Fruit fly (Drosophila melanogaster): Measurements from ENCODE around the gene wat.

The wat gene

dm6 chr3R:29033909-29034629, 13.9 kb upstream of the wat start, which contains the start of the genes beta4GalNAcTB and Cpsf100 (continued):
- TF ChIP-seq kah (GFP tag; optimal IDR thresholded peaks at IDR 0.05) (peak; percentile 6), pan (optimal IDR thresholded peaks at IDR 0.05) (no peak), pan (GFP tag; optimal IDR thresholded peaks at IDR 0.05 in 1 of 2, IDR thresholded peaks at IDR 0.05 in 1 of 2) (peak in 1 of 2 experiments; percentile 48), CG43689 (GFP tag; IDR thresholded peaks at IDR 0.05) (no peak), Hr51 (GFP tag; optimal IDR thresholded peaks at IDR 0.05) (peak; percentile 42 to 57), mam (GFP tag; optimal IDR thresholded peaks at IDR 0.05) (peak; percentile 64), Vsx1 (GFP tag; optimal IDR thresholded peaks at IDR 0.05) (no peak), Awh (GFP tag; IDR thresholded peaks at IDR 0.05) (no peak), jigr1 (GFP tag; IDR thresholded peaks at IDR 0.05) (peak; percentile 18; the same call in 1 of the 3 replicates), CG11504 (tag; optimal IDR thresholded peaks at IDR 0.05) (peak; percentile 72), zfh1 (GFP tag; IDR thresholded peaks at IDR 0.05) (peak; percentile 67; the same call in 2 of the 3 replicates), gce (GFP tag; IDR thresholded peaks at IDR 0.05) (no peak), CG2889 (GFP tag; IDR thresholded peaks at IDR 0.05) (peak; percentile 21; the same call in 1 of the 3 replicates), CG4854 (GFP tag; optimal IDR thresholded peaks at IDR 0.05) (no peak), CG6272 (GFP tag; IDR thresholded peaks at IDR 0.05) (peak; percentile 70), gcm (GFP tag; optimal IDR thresholded peaks at IDR 0.05) (no peak), Six4 (GFP tag; optimal IDR thresholded peaks at IDR 0.05) (peak; percentile 49), Trl (optimal IDR thresholded peaks at IDR 0.05) (no peak), Trl (GFP tag; optimal IDR thresholded peaks at IDR 0.05) (peak; percentile 48), CG6175 (GFP tag; IDR thresholded peaks at IDR 0.05) (0 out of 3 replicates have a peak, but pooled peaks have one; percentile 25), abd-A (tag; optimal IDR thresholded peaks at IDR 0.05) (no peak), CG8478 (optimal IDR thresholded peaks at IDR 0.05) (no peak), vfl (GFP tag; optimal IDR thresholded peaks at IDR 0.05) (peak; percentile 21), pum (GFP tag; optimal IDR thresholded peaks at IDR 0.05) (peak; percentile 65), Dll (GFP tag; IDR thresholded peaks at IDR 0.05; ENCODE audit: partially characterized antibody) (no peak), CG17385 (GFP tag; optimal IDR thresholded peaks at IDR 0.05) (peak; percentile 69), kay (GFP tag; optimal IDR thresholded peaks at IDR 0.05) (peak; percentile 67), Side (GFP tag; optimal IDR thresholded peaks at IDR 0.05) (peak; percentile 39), CG10267 (tag; optimal IDR thresholded peaks at IDR 0.05) (peak; percentile 56), Bgb (GFP tag; IDR thresholded peaks at IDR 0.05; ENCODE audit: partially characterized antibody) (no peak), br (optimal IDR thresholded peaks at IDR 0.05) (no peak), oc (tag; optimal IDR thresholded peaks at IDR 0.05) (no peak), chn (GFP tag; optimal IDR thresholded peaks at IDR 0.05) (peak; percentile 40), Hmr (GFP tag; optimal IDR thresholded peaks at IDR 0.05) (peak; percentile 60), CG34422 (GFP tag; IDR thresholded peaks at IDR 0.05) (peak; percentile 70), B-H2 (GFP tag; optimal IDR thresholded peaks at IDR 0.05) (peak; percentile 17), yki (optimal IDR thresholded peaks at IDR 0.05) (no peak), salm (tag; optimal IDR thresholded peaks at IDR 0.05) (no peak), D19B (GFP tag; optimal IDR thresholded peaks at IDR 0.05) (peak; percentile 35), Hsf (GFP tag; optimal IDR thresholded peaks at IDR 0.05) (peak; percentile 82), CG8944 (GFP tag; optimal IDR thresholded peaks at IDR 0.05) (peak; percentile 35), Elba2 (GFP tag; optimal IDR thresholded peaks at IDR 0.05) (peak; percentile 11), E2f1 (GFP tag; IDR thresholded peaks at IDR 0.05) (peak; percentile 64), CG6689 (GFP tag; IDR thresholded peaks at IDR 0.05) (peak; percentile 78), tup (GFP tag; optimal IDR thresholded peaks at IDR 0.05) (no peak), en (GFP tag; optimal IDR thresholded peaks at IDR 0.05) (no peak), CG9215 (GFP tag; IDR thresholded peaks at IDR 0.05) (peak; percentile 70), CG15269 (tag; optimal IDR thresholded peaks at IDR 0.05) (peak; percentile 70), CG7357 (GFP tag; IDR thresholded peaks at IDR 0.05) (no peak; the same call in 2 of the 3 replicates), CTCF (GFP tag; optimal IDR thresholded peaks at IDR 0.05) (no peak), crc (GFP tag; optimal IDR thresholded peaks at IDR 0.05) (peak; percentile 30), p53 (GFP tag; optimal IDR thresholded peaks at IDR 0.05) (no peak), sisA (GFP tag; IDR thresholded peaks at IDR 0.05) (peak; percentile 69)

All from whole organism, embryonic.